Fruit fly (Drosophila melanogaster) S2 (cell line): ENCODE measurements around the gene Idi.

ENCODE experiments used
- CG8478 ChIP-seq: fragments of >200 bp; optimal IDR thresholded peaks from 2 replicates; lab custom pipeline; 2018
- CTCF ChIP-seq, 2 experiments: fragments of >200 bp; optimal IDR thresholded peaks; 2 replicates each; lab custom pipeline; 2018

The Idi gene

DNA sequence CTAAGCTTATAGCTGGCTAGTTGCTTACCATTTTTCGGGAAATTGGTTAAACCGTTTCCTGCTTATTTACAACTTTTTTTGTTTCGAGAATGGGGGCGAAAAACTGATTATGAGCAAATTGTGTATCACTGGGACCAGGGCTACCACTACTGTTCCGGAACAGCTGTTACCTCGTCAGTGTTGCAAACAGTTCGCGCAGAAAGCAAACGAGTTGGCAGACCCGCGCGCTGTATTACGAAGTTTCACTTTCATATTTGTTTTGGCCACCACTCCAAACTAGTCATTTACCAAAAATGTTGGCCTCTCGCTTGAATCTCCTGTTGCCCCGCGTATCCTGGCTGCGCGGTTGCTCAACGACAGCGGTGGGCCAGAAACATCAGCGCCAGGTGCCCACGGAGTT, at the start of gene Idi, which contains the start of gene AP-2sigma:
TSS of gene Idi (plus strand) at position 204 of the 400 bp plus-strand sequence.
TSS of gene AP-2sigma (minus strand) at position 153 of the 400 bp plus-strand sequence.
- TF ChIP-seq CG8478 (lab: Kevin White, UChicago) (no peak), CTCF (optimal IDR thresholded peaks at IDR 0.05; lab: Kevin White, UChicago) (no peak)

dm6 chr3R:21223453-21224057, 46.4 kb upstream of the Idi start, which contains the start of the genes CG3337 and Nelf-A:
Gene CG3337, minus strand, starts transcription at chr3R:21223584.
Gene Nelf-A, plus strand, starts transcription at chr3R:21223704.
- TF ChIP-seq CG8478 (lab: Kevin White, UChicago) = no peak
- TF ChIP-seq CTCF (optimal IDR thresholded peaks at IDR 0.05; lab: Kevin White, UChicago) = peak; percentile 96 to 98

DNA sequence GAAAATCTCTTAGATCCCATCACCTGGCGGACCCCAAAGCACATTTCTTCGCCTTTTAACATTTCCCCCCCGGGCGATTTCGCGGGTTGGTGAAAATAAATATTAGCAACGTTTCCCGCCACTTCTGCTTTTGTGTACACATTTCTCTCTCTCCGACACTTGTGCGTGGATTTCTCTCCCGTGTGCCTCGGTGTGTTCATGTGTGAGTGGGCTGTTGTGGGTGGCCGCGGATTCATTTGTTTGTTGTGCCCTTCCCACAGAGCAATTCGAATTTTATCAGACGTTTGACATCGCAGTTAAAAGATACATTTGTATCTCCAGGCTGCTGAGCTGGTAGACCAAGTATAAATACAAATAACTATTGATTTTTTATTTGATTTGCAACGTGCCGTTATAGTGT, 45.7 kb upstream of the Idi start:
- TF ChIP-seq CG8478 (lab: Kevin White, UChicago) (no peak), CTCF (optimal IDR thresholded peaks at IDR 0.05; lab: Kevin White, UChicago) (no peak)

- no peak for TF ChIP-seq CTCF (optimal IDR thresholded peaks at IDR 0.05; lab: Kevin White, UChicago)
- no peak for TF ChIP-seq CG8478 (lab: Kevin White, UChicago)
These were observed 32.8 kb upstream of the Idi start, which contains the start of gene e for dm6 chr3R:21237099-21237498. Gene e, minus strand, starts transcription at chr3R:21237177.

- TF ChIP-seq CG8478 (lab: Kevin White, UChicago) (no peak), CTCF (optimal IDR thresholded peaks at IDR 0.05; lab: Kevin White, UChicago) (no peak)
These were observed 28.6 kb upstream of the Idi start for dm6 chr3R:21241332-21241731.

DNA sequence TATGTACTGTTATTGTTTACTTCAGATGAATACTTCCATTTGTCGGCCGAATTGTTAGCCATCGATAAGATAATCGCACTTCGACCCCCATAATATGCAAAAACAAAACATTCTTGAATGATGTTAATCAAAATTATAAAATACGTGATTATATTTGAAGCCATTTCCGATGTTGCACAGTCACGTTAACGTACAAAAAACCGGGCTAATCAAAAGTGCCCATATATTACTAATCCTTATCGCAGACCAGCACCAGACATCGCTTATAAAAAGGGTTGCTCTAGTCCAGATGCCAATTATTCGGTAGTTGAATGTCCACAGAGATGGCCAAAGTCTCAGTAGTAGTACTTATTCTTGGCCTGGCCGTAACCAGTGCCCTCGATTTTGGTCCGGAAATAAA, 27.6 kb upstream of the Idi start, which contains the start of gene CG5892:
TSS of gene CG5892 (plus strand) at position 301 of the 400 bp plus-strand sequence.
- TF ChIP-seq CG8478 (lab: Kevin White, UChicago) = no peak
- TF ChIP-seq CTCF (optimal IDR thresholded peaks at IDR 0.05; lab: Kevin White, UChicago) = no peak

- TF ChIP-seq CTCF (optimal IDR thresholded peaks at IDR 0.05; lab: Kevin White, UChicago) = no peak
- TF ChIP-seq CG8478 (lab: Kevin White, UChicago) = no peak
These were observed 24.1 kb upstream of the Idi start for dm6 chr3R:21245846-21246245.

dm6 chr3R:21246492-21247061, 23.3 kb upstream of the Idi start, which contains the start of gene ETHR:
Gene ETHR, plus strand, starts transcription at chr3R:21247011.
- TF ChIP-seq CTCF (optimal IDR thresholded peaks at IDR 0.05; lab: Kevin White, UChicago) = no peak
- no peak for TF ChIP-seq CG8478 (lab: Kevin White, UChicago)

dm6 chr3R:21252478-21252877, 17.4 kb upstream of the Idi start:
- TF ChIP-seq CTCF (optimal IDR thresholded peaks at IDR 0.05; lab: Kevin White, UChicago) = peak; percentile 64
- no peak for TF ChIP-seq CG8478 (lab: Kevin White, UChicago)

- TF ChIP-seq CG8478 (lab: Kevin White, UChicago) (no peak), CTCF (optimal IDR thresholded peaks at IDR 0.05; lab: Kevin White, UChicago) (no peak)
These were observed 15.6 kb upstream of the Idi start for dm6 chr3R:21254296-21254695.

- no peak for TF ChIP-seq CTCF (optimal IDR thresholded peaks at IDR 0.05; lab: Kevin White, UChicago)
- TF ChIP-seq CG8478 (lab: Kevin White, UChicago) = no peak
These were observed 9.1 kb upstream of the Idi start for dm6 chr3R:21260795-21261194.

DNA sequence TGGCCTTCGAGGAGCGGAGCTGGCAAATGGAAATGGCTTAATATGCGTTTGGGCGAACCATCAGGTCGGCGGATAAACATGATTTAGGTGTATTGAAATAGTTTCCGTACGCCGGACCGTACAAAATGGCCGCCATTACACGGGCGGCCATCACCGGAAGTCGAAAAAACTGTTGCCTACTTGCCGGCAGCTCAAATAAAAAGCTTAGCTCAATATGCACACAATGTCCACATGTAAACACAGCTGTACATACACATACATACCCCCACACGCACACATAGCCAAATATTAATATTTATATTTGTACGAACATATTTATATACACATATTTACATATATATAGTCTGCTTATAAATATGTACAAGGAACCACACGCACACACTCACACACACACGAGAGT, 6.7 kb upstream of the Idi start:
- TF ChIP-seq CG8478 (lab: Kevin White, UChicago) = no peak
- no peak for TF ChIP-seq CTCF (optimal IDR thresholded peaks at IDR 0.05; lab: Kevin White, UChicago)

DNA sequence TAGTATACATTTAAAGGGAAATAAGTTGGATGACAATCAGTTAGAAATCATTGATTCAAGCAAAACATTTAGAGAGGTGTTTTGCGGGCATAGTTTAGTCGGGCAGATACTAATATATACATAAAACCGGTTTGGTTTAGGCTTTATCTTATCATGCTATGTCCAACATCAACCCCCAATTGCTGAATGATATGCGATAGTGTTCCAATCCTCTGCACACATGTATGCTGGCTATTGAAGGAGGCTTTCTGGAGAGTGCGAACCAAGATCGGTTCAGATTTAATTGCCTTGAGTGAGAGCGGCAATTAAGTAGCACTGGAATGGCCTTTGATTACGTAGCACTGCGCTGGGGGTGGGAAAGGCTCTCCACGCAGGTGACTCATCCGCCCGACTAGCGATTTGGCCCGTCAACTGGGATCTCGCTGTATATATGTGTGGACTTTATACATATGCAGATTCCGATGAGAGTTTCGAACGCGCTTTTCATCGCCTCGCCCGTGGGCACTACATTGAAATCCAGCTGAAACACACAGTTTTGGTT, 1.9 kb upstream of the Idi start:
- TF ChIP-seq CTCF (optimal IDR thresholded peaks at IDR 0.05; lab: Kevin White, UChicago) (no peak), CG8478 (lab: Kevin White, UChicago) (no peak)

DNA sequence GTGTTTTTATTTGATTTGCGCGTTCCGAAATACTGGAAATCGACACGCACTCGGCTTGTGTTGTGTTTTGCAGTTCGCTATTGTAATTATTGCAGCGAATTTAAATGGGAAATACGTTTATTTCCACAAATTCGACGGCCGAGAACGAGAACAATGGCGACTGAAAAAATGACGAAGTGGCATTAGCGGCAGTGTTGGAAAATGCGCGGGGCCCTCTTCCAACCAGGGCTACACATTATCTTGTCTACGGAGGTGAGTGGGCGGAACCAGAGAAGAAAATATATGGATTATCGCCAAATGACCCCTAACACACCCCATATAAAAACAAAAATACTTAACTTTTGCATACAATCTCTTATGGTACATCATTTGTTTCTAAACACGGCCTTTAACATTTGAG, 1.1 kb upstream of the Idi start, which contains the start of gene Rab1:
TSS of gene Rab1 (minus strand) at position 188 of the 400 bp plus-strand sequence.
- TF ChIP-seq CTCF (optimal IDR thresholded peaks at IDR 0.05; lab: Kevin White, UChicago) = no peak
- no peak for TF ChIP-seq CG8478 (lab: Kevin White, UChicago)

DNA sequence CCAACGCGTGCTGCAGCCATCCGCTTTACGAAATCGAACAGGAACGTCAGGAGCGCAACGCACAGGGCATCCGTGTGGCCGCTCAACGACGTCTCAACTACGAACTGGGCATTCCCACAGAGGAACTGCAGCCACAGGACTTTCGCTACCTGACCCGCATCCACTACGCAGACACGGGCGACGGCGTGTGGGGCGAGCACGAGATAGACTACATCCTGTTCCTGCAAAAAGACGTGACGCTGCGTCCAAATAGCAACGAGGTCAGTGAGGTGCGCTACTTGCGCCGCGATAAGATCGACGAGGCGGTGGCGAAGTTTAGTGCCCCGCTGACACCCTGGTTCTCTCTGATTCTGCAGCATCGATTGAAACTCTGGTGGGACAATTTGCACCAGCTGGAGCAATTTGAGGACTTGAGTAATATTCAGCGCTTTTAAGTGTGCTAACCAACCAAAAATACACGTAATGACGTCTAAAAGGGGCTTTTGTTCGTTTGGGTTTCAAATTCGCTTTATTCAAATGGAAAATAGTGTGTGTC, 750 bp downstream of the Idi start:
- TF ChIP-seq CG8478 (lab: Kevin White, UChicago) = no peak
- TF ChIP-seq CTCF (optimal IDR thresholded peaks at IDR 0.05; lab: Kevin White, UChicago) = no peak
